Fruit fly (Drosophila melanogaster) S2 (cell line): ENCODE data around the gene fend.

ENCODE experiments used
- CG8478 ChIP-seq: fragments of >200 bp; optimal IDR thresholded peaks from 2 replicates; lab custom pipeline; 2018
- CTCF ChIP-seq, 2 experiments: fragments of >200 bp; optimal IDR thresholded peaks; 2 replicates each; lab custom pipeline; 2018

DNA sequence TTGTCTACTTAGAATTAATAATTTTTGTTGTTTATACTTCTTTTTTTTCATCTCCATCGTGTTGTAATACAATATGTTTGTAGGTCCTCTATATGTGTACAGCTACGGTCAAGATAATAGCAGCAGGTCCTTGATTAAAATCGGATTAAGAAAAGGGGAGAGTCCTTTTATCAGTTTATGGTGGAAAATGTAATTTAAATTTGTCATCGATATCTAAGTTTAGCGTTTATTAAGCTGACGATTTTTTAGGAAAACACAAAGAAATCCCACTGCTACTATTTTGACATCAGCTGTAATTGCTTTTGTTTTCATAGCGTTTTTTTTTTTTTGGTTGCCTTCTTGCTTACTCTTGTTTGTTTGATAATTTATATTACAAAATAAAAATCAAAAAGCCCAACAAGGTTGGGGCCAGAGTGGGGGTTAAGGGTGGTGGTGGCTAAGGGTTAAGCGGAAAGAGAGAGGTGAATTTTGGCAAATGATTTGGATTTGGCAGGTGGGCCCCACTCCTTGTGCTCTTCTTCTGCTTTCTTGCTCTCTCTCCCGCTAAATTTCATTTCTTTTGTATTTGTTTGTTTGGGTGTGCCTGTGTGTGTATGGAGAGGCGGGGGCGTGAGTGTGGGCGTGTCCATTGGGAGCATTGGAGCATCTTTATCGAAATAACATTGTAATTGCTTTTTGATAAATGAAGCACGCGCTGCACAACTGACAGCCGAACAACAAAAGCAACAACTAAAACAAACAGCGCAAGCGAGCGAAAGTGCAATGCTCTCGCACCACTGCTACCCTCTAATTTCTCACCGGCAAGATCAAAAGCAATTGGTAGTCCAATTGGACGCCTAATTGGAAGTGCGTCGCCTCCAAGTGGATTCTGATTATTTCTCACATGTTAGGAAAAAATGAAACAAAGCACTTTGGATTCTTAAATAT lies 13.8 kb downstream of the fend start:
- TF ChIP-seq CG8478 (lab: Kevin White, UChicago) (no peak), CTCF (optimal IDR thresholded peaks at IDR 0.05; lab: Kevin White, UChicago) (no peak)
